Fruit fly (Drosophila melanogaster): Measurements from ENCODE around the gene Polr1D.

The Polr1D gene

dm6 chr2L:19146047-19146446, 11.0 kb upstream of the Polr1D start:
- TF ChIP-seq Snoo (tag; optimal IDR thresholded peaks at IDR 0.05) (no peak), EcR (GFP tag; optimal IDR thresholded peaks at IDR 0.05) (peak; percentile 76), CG13204 (GFP tag; optimal IDR thresholded peaks at IDR 0.05) (peak; percentile 67), fd96Ca (GFP tag; IDR thresholded peaks at IDR 0.05) (no peak)

dm6 chr2L:19144115-19144514, 9.1 kb upstream of the Polr1D start:
- TF ChIP-seq Ets98B (GFP tag; IDR thresholded peaks at IDR 0.05) (no peak), EcR (GFP tag; optimal IDR thresholded peaks at IDR 0.05) (peak; percentile 80), Snoo (tag; optimal IDR thresholded peaks at IDR 0.05) (no peak), CG14655 (GFP tag; optimal IDR thresholded peaks at IDR 0.05) (peak; percentile 26), CG15710 (tag; optimal IDR thresholded peaks at IDR 0.05) (peak; percentile 46), gl (tag; optimal IDR thresholded peaks at IDR 0.05) (peak; percentile 59), CG8301 (tag; optimal IDR thresholded peaks at IDR 0.05) (no peak), CG32121 (GFP tag; IDR thresholded peaks at IDR 0.05) (no peak), Pif1A (GFP tag; optimal IDR thresholded peaks at IDR 0.05) (no peak), D1 (tag; optimal IDR thresholded peaks at IDR 0.05) (no peak), Pif1B (GFP tag; optimal IDR thresholded peaks at IDR 0.05) (no peak), CG4496 (GFP tag; IDR thresholded peaks at IDR 0.05) (peak; percentile 55; the same call in 2 of the 3 replicates), CG13204 (GFP tag; optimal IDR thresholded peaks at IDR 0.05) (peak; percentile 78), CG9948 (tag; optimal IDR thresholded peaks at IDR 0.05) (peak; percentile 17), CG34367 (tag; optimal IDR thresholded peaks at IDR 0.05) (no peak), fd96Ca (GFP tag; IDR thresholded peaks at IDR 0.05) (peak; percentile 60; the same call in 2 of the 3 replicates), CG8159 (tag; optimal IDR thresholded peaks at IDR 0.05) (peak; percentile 38), CG17806 (tag; optimal IDR thresholded peaks at IDR 0.05) (peak; percentile 0), CG12605 (GFP tag; IDR thresholded peaks at IDR 0.05) (0 out of 2 replicates have a peak, but pooled peaks have one; percentile 41), rn (GFP tag; IDR thresholded peaks at IDR 0.05) (no peak), CG10348 (GFP tag; IDR thresholded peaks at IDR 0.05) (no peak)

dm6 chr2L:19142176-19142870, 7.3 kb upstream of the Polr1D start:
- peak; percentile 81 for TF ChIP-seq CG17806 (tag; optimal IDR thresholded peaks at IDR 0.05)
- peak; percentile 28 for TF ChIP-seq Snoo (tag; optimal IDR thresholded peaks at IDR 0.05)
- TF ChIP-seq D1 (tag; optimal IDR thresholded peaks at IDR 0.05): peak; percentile 35
- no peak for TF ChIP-seq CG32121 (GFP tag; IDR thresholded peaks at IDR 0.05)
- TF ChIP-seq EcR (GFP tag; optimal IDR thresholded peaks at IDR 0.05): peak; percentile 97
- TF ChIP-seq CG8159 (tag; optimal IDR thresholded peaks at IDR 0.05): peak; percentile 72
- peak; percentile 74 for TF ChIP-seq CG4496 (GFP tag; IDR thresholded peaks at IDR 0.05)
- peak; percentile 62 for TF ChIP-seq Pif1A (GFP tag; optimal IDR thresholded peaks at IDR 0.05)
- peak; percentile 63 for TF ChIP-seq CG15710 (tag; optimal IDR thresholded peaks at IDR 0.05)
- peak; percentile 77 for TF ChIP-seq CG8301 (tag; optimal IDR thresholded peaks at IDR 0.05)
- no peak for TF ChIP-seq gl (tag; optimal IDR thresholded peaks at IDR 0.05)
- 0 out of 3 replicates have a peak, but pooled peaks have one; percentile 7 for TF ChIP-seq fd96Ca (GFP tag; IDR thresholded peaks at IDR 0.05)
- TF ChIP-seq Pif1B (GFP tag; optimal IDR thresholded peaks at IDR 0.05): peak; percentile 7
- 0 out of 2 replicates have a peak, but pooled peaks have one; percentile 4 for TF ChIP-seq Ets98B (GFP tag; IDR thresholded peaks at IDR 0.05)
- TF ChIP-seq CG14655 (GFP tag; optimal IDR thresholded peaks at IDR 0.05): peak; percentile 84
- TF ChIP-seq CG10348 (GFP tag; IDR thresholded peaks at IDR 0.05): no peak
- peak; percentile 73 for TF ChIP-seq CG9948 (tag; optimal IDR thresholded peaks at IDR 0.05)
- peak; percentile 51 for TF ChIP-seq CG34367 (tag; optimal IDR thresholded peaks at IDR 0.05)
- no peak for TF ChIP-seq CG12605 (GFP tag; IDR thresholded peaks at IDR 0.05)

dm6 chr2L:19141435-19142126, 6.5 kb upstream of the Polr1D start:
- TF ChIP-seq fd96Ca (GFP tag; IDR thresholded peaks at IDR 0.05) (peak; percentile 70; the same call in 2 of the 3 replicates), CG17806 (tag; optimal IDR thresholded peaks at IDR 0.05) (peak; percentile 81), CG15710 (tag; optimal IDR thresholded peaks at IDR 0.05) (peak; percentile 56), CG9948 (tag; optimal IDR thresholded peaks at IDR 0.05) (peak; percentile 86), CG32121 (GFP tag; IDR thresholded peaks at IDR 0.05) (peak; percentile 77), CG4496 (GFP tag; IDR thresholded peaks at IDR 0.05) (peak; percentile 85), gl (tag; optimal IDR thresholded peaks at IDR 0.05) (peak; percentile 28), EcR (GFP tag; optimal IDR thresholded peaks at IDR 0.05) (no peak), CG10348 (GFP tag; IDR thresholded peaks at IDR 0.05) (no peak), Ets98B (GFP tag; IDR thresholded peaks at IDR 0.05) (no peak), Pif1B (GFP tag; optimal IDR thresholded peaks at IDR 0.05) (peak; percentile 75), Snoo (tag; optimal IDR thresholded peaks at IDR 0.05) (peak; percentile 88), CG14655 (GFP tag; optimal IDR thresholded peaks at IDR 0.05) (peak; percentile 97), CG8159 (tag; optimal IDR thresholded peaks at IDR 0.05) (peak; percentile 80), Pif1A (GFP tag; optimal IDR thresholded peaks at IDR 0.05) (peak; percentile 84), rn (GFP tag; IDR thresholded peaks at IDR 0.05) (peak; percentile 56), CG8301 (tag; optimal IDR thresholded peaks at IDR 0.05) (peak; percentile 96), CG12605 (GFP tag; IDR thresholded peaks at IDR 0.05) (0 out of 2 replicates have a peak, but pooled peaks have one; percentile 17), D1 (tag; optimal IDR thresholded peaks at IDR 0.05) (peak; percentile 36), CG34367 (tag; optimal IDR thresholded peaks at IDR 0.05) (peak; percentile 72), CG13204 (GFP tag; optimal IDR thresholded peaks at IDR 0.05) (no peak)

- TF ChIP-seq CG34367 (tag; optimal IDR thresholded peaks at IDR 0.05): peak; percentile 13
- peak; percentile 17 for TF ChIP-seq CG8159 (tag; optimal IDR thresholded peaks at IDR 0.05)
- TF ChIP-seq CG15710 (tag; optimal IDR thresholded peaks at IDR 0.05): peak; percentile 5
- TF ChIP-seq gl (tag; optimal IDR thresholded peaks at IDR 0.05): no peak
- TF ChIP-seq D1 (tag; optimal IDR thresholded peaks at IDR 0.05): no peak
- peak; percentile 17 for TF ChIP-seq Pif1B (GFP tag; optimal IDR thresholded peaks at IDR 0.05)
- no peak for TF ChIP-seq Ets98B (GFP tag; IDR thresholded peaks at IDR 0.05)
- peak; percentile 72 for TF ChIP-seq fd96Ca (GFP tag; IDR thresholded peaks at IDR 0.05)
- no peak; the same call in 2 of the 3 replicates for TF ChIP-seq CG4496 (GFP tag; IDR thresholded peaks at IDR 0.05)
- TF ChIP-seq CG10348 (GFP tag; IDR thresholded peaks at IDR 0.05): no peak
- peak; percentile 49 for TF ChIP-seq Pif1A (GFP tag; optimal IDR thresholded peaks at IDR 0.05)
- no peak for TF ChIP-seq CG12605 (GFP tag; IDR thresholded peaks at IDR 0.05)
- no peak for TF ChIP-seq Snoo (tag; optimal IDR thresholded peaks at IDR 0.05)
- TF ChIP-seq CG13204 (GFP tag; optimal IDR thresholded peaks at IDR 0.05): no peak
- TF ChIP-seq CG17806 (tag; optimal IDR thresholded peaks at IDR 0.05): peak; percentile 25
- peak; percentile 61 for TF ChIP-seq CG8301 (tag; optimal IDR thresholded peaks at IDR 0.05)
- no peak for TF ChIP-seq CG9948 (tag; optimal IDR thresholded peaks at IDR 0.05)
- TF ChIP-seq CG32121 (GFP tag; IDR thresholded peaks at IDR 0.05): peak; percentile 29; the same call in 1 of the 2 replicates
- no peak for TF ChIP-seq EcR (GFP tag; optimal IDR thresholded peaks at IDR 0.05)
- no peak for TF ChIP-seq rn (GFP tag; IDR thresholded peaks at IDR 0.05)
- TF ChIP-seq CG14655 (GFP tag; optimal IDR thresholded peaks at IDR 0.05): peak; percentile 48
These were observed 5.9 kb upstream of the Polr1D start for dm6 chr2L:19140984-19141262.
